Worm (Caenorhabditis elegans) whole organism, L4/young adult: Measurements from ENCODE around the gene C35D10.1.
"Not testable (repeated sequence)": the region's sequence is repeated elsewhere in the genome, so short reads cannot be mapped to it uniquely, and the experiment has no call there.

Source experiments
- W03F9.2 ChIP-seq: fragments of 150-350 bp; optimal IDR thresholded peaks from 2 replicates; lab custom pipeline; 2014; ENCODE audit warnings: missing biosample characterization, missing genetic modification characterization
- dao-5 ChIP-seq: sonication (generic microtip); optimal IDR thresholded peaks from 2 replicates; lab custom pipeline; 2016; ENCODE audit warnings: missing genotype, missing genetic modification characterization, moderate library complexity, missing compliant biosample characterization
- him-1 ChIP-seq: sonication (generic microtip); optimal IDR thresholded peaks from 2 replicates; lab custom pipeline; 2016; ENCODE audit warnings: missing genotype, missing genetic modification reagents, missing genetic modification characterization, missing compliant biosample characterization

The C35D10.1 gene

DNA sequence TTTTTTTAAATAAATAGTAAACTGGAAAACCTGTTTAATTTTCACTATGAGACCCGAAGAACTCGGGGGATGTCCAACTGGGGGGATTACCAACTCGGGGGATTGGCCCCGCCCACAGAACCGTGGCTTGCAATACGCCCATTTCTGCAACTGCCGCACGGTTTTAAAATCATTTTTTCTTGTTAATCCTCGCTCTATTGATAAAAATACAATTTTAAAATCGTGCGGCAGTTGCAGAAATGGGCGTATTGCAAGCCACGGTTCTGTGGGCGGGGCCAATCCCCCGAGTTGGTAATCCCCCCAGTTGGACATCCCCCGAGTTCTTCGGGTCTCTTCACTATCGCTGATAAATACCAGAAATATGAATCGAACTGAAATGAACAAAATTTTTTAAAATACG, 42.5 kb downstream of the C35D10.1 start, which contains the start of gene mmab-1:
Gene mmab-1 (minus strand): TSS at position 95 of the 400 bp plus-strand sequence.
- not testable (repeated sequence) for TF ChIP-seq him-1, dao-5, W03F9.2 (tag; lab: Kevin White, UChicago)

DNA sequence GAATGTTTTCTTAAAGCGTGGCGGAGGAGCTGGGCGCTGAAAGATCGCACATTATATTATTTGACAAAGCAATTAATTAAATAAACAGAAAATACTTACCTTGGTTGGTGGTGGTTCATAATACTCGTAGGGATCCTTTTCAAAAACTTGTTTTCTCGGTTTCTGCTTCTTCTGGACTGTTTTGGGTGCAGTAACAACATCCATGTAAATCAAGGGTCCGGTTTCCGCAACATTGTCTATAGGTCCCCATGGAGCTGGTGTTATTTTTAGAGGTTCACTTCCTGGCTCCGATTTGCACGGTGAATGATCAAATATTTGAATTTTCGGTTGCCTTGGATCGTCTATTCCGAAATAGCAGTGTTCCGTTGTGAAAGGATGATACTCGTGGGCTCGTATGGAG, 44.6 kb downstream of the C35D10.1 start:
- no peak for TF ChIP-seq W03F9.2 (tag; lab: Kevin White, UChicago)
- TF ChIP-seq dao-5 (tag; lab: Kevin White, UChicago), result no peak
- no peak for TF ChIP-seq him-1 (tag; lab: Kevin White, UChicago)

- TF ChIP-seq dao-5 (tag; lab: Kevin White, UChicago) (no peak), W03F9.2 (tag; lab: Kevin White, UChicago) (peak; percentile 79)
Observed at ce11 chrIII:4930154-4930679, 50.7 kb downstream of the C35D10.1 start, which contains the start of gene set-2. set-2 (minus strand) TSS chrIII:4930204.
